Fruit fly (Drosophila melanogaster) whole organism, embryonic: ENCODE measurements around the gene CG1622.

Experiments used
- Antp ChIP-seq: fragments of 200-800 bp; sonication (Bioruptor generic); optimal IDR thresholded peaks from 3 replicates; lab custom pipeline; 2016; ENCODE audit warnings: missing biosample characterization, missing genetic modification characterization
- BtbVII ChIP-seq: fragments of 200-800 bp; sonication (Bioruptor generic); optimal IDR thresholded peaks from 3 replicates; lab custom pipeline; 2017; ENCODE audit warnings: missing biosample characterization, mild to moderate bottlenecking, missing genetic modification characterization
- CG10321 ChIP-seq: fragments of 200-800 bp; sonication (Bioruptor generic); IDR thresholded peaks from 2 replicates; pipeline ENCODE4 v1.3.6; 2022; ENCODE audit warnings: missing biosample characterization, missing genetic modification characterization
- CG11504 ChIP-seq: fragments of 200-800 bp; sonication (Bioruptor generic); optimal IDR thresholded peaks from 3 replicates; lab custom pipeline; 2019; ENCODE audit warnings: missing biosample characterization, mild to moderate bottlenecking, missing genetic modification characterization, moderate library complexity
- CG11696 ChIP-seq: fragments of 200-800 bp; sonication (Bioruptor generic); IDR thresholded peaks from 2 replicates; pipeline ENCODE4 v1.3.6; 2022; ENCODE audit warnings: missing biosample characterization, missing genetic modification characterization
- CG15514 ChIP-seq: fragments of 200-800 bp; sonication (Bioruptor generic); optimal IDR thresholded peaks from 3 replicates; lab custom pipeline; 2017; ENCODE audit warnings: missing biosample characterization, missing genetic modification characterization, mild to moderate bottlenecking, moderate library complexity, missing genetic modification reagents
- CG16779 ChIP-seq: fragments of 200-800 bp; sonication (Bioruptor generic); IDR thresholded peaks from 2 replicates; pipeline ENCODE4 v1.3.6; 2022; ENCODE audit warnings: missing biosample characterization, missing genetic modification characterization
- CG2116 ChIP-seq: fragments of 200-800 bp; sonication (Bioruptor generic); optimal IDR thresholded peaks from 3 replicates; lab custom pipeline; 2018; ENCODE audit warnings: missing biosample characterization, mild to moderate bottlenecking, missing genetic modification characterization
- CG2120 ChIP-seq: fragments of 200-800 bp; sonication (Bioruptor generic); optimal IDR thresholded peaks from 3 replicates; lab custom pipeline; 2016; ENCODE audit warnings: missing biosample characterization, missing genetic modification characterization
- CG30020 ChIP-seq: fragments of 200-800 bp; optimal IDR thresholded peaks from 2 replicates; lab custom pipeline; 2019; ENCODE audit warnings: missing biosample characterization, mild to moderate bottlenecking, missing genetic modification characterization, moderate library complexity
- CG30403 ChIP-seq: fragments of 200-800 bp; sonication (Bioruptor generic); optimal IDR thresholded peaks from 3 replicates; lab custom pipeline; 2016; ENCODE audit warnings: missing biosample characterization, missing genetic modification characterization
- CG31365 ChIP-seq: fragments of 200-800 bp; sonication (Bioruptor generic); optimal IDR thresholded peaks from 2 replicates; lab custom pipeline; 2018; ENCODE audit warnings: missing biosample characterization, mild to moderate bottlenecking, missing genetic modification characterization
- CG31441 ChIP-seq: fragments of 200-800 bp; sonication (Bioruptor generic); IDR thresholded peaks from 2 replicates; pipeline ENCODE4 v1.3.6; 2022; ENCODE audit warnings: missing biosample characterization, missing genetic modification characterization
- CG3163 ChIP-seq: fragments of 200-800 bp; sonication (Bioruptor generic); optimal IDR thresholded peaks from 3 replicates; lab custom pipeline; 2016; ENCODE audit warnings: missing biosample characterization, missing genetic modification characterization
- CG34376 ChIP-seq: fragments of 200-800 bp; sonication (Bioruptor generic); optimal IDR thresholded peaks from 2 replicates; lab custom pipeline; 2018; ENCODE audit warnings: missing biosample characterization, mild to moderate bottlenecking, missing genetic modification characterization
- CG4360 ChIP-seq: fragments of 200-800 bp; sonication (Bioruptor generic); IDR thresholded peaks from 2 replicates; pipeline ENCODE4 v1.3.6; 2022; ENCODE audit warnings: missing biosample characterization, missing genetic modification characterization
- CG5180 ChIP-seq: fragments of 200-800 bp; sonication (Bioruptor generic); optimal IDR thresholded peaks from 3 replicates; lab custom pipeline; 2017; ENCODE audit warnings: missing biosample characterization, missing genetic modification characterization, mild to moderate bottlenecking, moderate library complexity, missing genetic modification reagents
- CG6813 ChIP-seq: fragments of 200-800 bp; sonication (Bioruptor generic); optimal IDR thresholded peaks from 2 replicates; lab custom pipeline; 2017; ENCODE audit warnings: missing biosample characterization, missing genetic modification characterization, mild to moderate bottlenecking, moderate library complexity, missing genetic modification reagents
- CG7928 ChIP-seq: fragments of 200-800 bp; sonication (Bioruptor generic); optimal IDR thresholded peaks from 2 replicates; lab custom pipeline; 2017; ENCODE audit warnings: missing biosample characterization, mild to moderate bottlenecking, missing genetic modification characterization
- CG8359 ChIP-seq: fragments of 200-800 bp; sonication (Bioruptor generic); optimal IDR thresholded peaks from 2 replicates; lab custom pipeline; 2017; ENCODE audit warnings: missing biosample characterization, mild to moderate bottlenecking, missing genetic modification characterization, borderline replicate concordance
- D19A ChIP-seq: fragments of 200-800 bp; optimal IDR thresholded peaks from 3 replicates; lab custom pipeline; 2019; ENCODE audit warnings: missing biosample characterization, mild to moderate bottlenecking, missing genetic modification characterization, moderate library complexity
- Dbx ChIP-seq: fragments of 200-800 bp; sonication (Bioruptor generic); IDR thresholded peaks from 3 replicates; pipeline ENCODE4 v1.3.6; 2022; ENCODE audit warnings: missing biosample characterization, missing genetic modification characterization
- Doc3 ChIP-seq: fragments of 200-800 bp; sonication (Bioruptor generic); IDR thresholded peaks from 3 replicates; pipeline ENCODE4 v1.3.6; 2022; ENCODE audit warnings: missing biosample characterization, missing genetic modification characterization; ENCODE audit not compliant: partially characterized antibody
- E2f2 ChIP-seq: fragments of 200-800 bp; sonication (Bioruptor generic); IDR thresholded peaks from 2 replicates; pipeline ENCODE4 v1.3.6; 2022; ENCODE audit warnings: missing biosample characterization, missing genetic modification characterization
- H2.0 ChIP-seq: fragments of 200-800 bp; sonication (Bioruptor generic); IDR thresholded peaks from 2 replicates; pipeline ENCODE4 v1.3.6; 2022; ENCODE audit warnings: missing biosample characterization, missing genetic modification characterization
- Mrtf ChIP-seq: fragments of 200-800 bp; sonication (Bioruptor generic); IDR thresholded peaks from 3 replicates; pipeline ENCODE4 v1.3.6; 2022; ENCODE audit warnings: missing biosample characterization, missing genetic modification characterization
- Ptx1 ChIP-seq: fragments of 200-800 bp; sonication (Bioruptor generic); IDR thresholded peaks from 2 replicates; pipeline ENCODE4 v1.3.6; 2022; ENCODE audit warnings: missing biosample characterization, missing genetic modification characterization
- Sry-δ ChIP-seq: fragments of 200-800 bp; sonication (Bioruptor generic); optimal IDR thresholded peaks from 2 replicates; lab custom pipeline; 2016; ENCODE audit warnings: missing biosample characterization, missing genetic modification characterization
- az2 ChIP-seq: fragments of 200-800 bp; sonication (Bioruptor generic); optimal IDR thresholded peaks from 3 replicates; lab custom pipeline; 2016; ENCODE audit warnings: missing biosample characterization, missing genetic modification characterization
- cg ChIP-seq: fragments of 200-800 bp; sonication (Bioruptor generic); optimal IDR thresholded peaks from 3 replicates; lab custom pipeline; 2019; ENCODE audit warnings: missing biosample characterization, mild to moderate bottlenecking, missing genetic modification characterization, moderate library complexity
- corto ChIP-seq: fragments of 200-800 bp; sonication (Bioruptor generic); optimal IDR thresholded peaks from 2 replicates; lab custom pipeline; 2016; ENCODE audit warnings: missing biosample characterization, mild to moderate bottlenecking, missing genetic modification characterization, moderate library complexity
- crol ChIP-seq: fragments of 200-800 bp; sonication (Bioruptor generic); IDR thresholded peaks from 2 replicates; pipeline ENCODE4 v1.3.6; 2022; ENCODE audit warnings: missing biosample characterization, missing genetic modification characterization
- crp ChIP-seq, 2 experiments: fragments of 200-800 bp; sonication (Bioruptor generic); optimal IDR thresholded peaks; 2 replicates in 1 of 2; 3 replicates in 1 of 2; lab custom pipeline; 2017; ENCODE audit warnings: missing biosample characterization in 2 of 2, missing genetic modification characterization in 2 of 2, mild to moderate bottlenecking in 1 of 2, moderate library complexity in 1 of 2
- gem ChIP-seq: fragments of 200-800 bp; sonication (Bioruptor generic); optimal IDR thresholded peaks from 2 replicates; lab custom pipeline; 2019; ENCODE audit warnings: missing biosample characterization, mild to moderate bottlenecking, missing genetic modification characterization, moderate library complexity
- grau ChIP-seq: fragments of 200-800 bp; optimal IDR thresholded peaks from 3 replicates; lab custom pipeline; 2019; ENCODE audit warnings: missing biosample characterization, mild to moderate bottlenecking, missing genetic modification characterization, moderate library complexity
- gt ChIP-seq: fragments of 200-800 bp; sonication (Bioruptor generic); IDR thresholded peaks from 2 replicates; pipeline ENCODE4 v1.3.6; 2022; ENCODE audit warnings: missing biosample characterization, missing genetic modification characterization
- insv ChIP-seq, 2 experiments: fragments of 200-800 bp; sonication (Bioruptor generic); optimal IDR thresholded peaks; 3 replicates each; lab custom pipeline; 2016 to 2018; ENCODE audit warnings: missing biosample characterization in 2 of 2, missing genetic modification characterization in 2 of 2
- lbe ChIP-seq: fragments of 200-800 bp; sonication (Bioruptor generic); optimal IDR thresholded peaks from 2 replicates; lab custom pipeline; 2016; ENCODE audit warnings: missing biosample characterization, mild to moderate bottlenecking, missing genetic modification characterization
- mirr ChIP-seq: fragments of 200-800 bp; sonication (Bioruptor generic); optimal IDR thresholded peaks from 3 replicates; lab custom pipeline; 2018; ENCODE audit warnings: missing biosample characterization, mild to moderate bottlenecking, missing genetic modification characterization
- p53 ChIP-seq: fragments of 200-800 bp; sonication (Bioruptor generic); optimal IDR thresholded peaks from 2 replicates; lab custom pipeline; 2016; ENCODE audit warnings: missing biosample characterization, missing genetic modification characterization
- psq ChIP-seq: fragments of 200-800 bp; sonication (Bioruptor generic); optimal IDR thresholded peaks from 2 replicates; lab custom pipeline; 2017; ENCODE audit warnings: missing biosample characterization, missing genetic modification characterization
- row ChIP-seq: fragments of 200-800 bp; sonication (Bioruptor generic); IDR thresholded peaks from 3 replicates; pipeline ENCODE4 v1.3.6; 2022; ENCODE audit warnings: missing biosample characterization, missing genetic modification characterization
- scrt ChIP-seq: fragments of 200-800 bp; sonication (Bioruptor generic); optimal IDR thresholded peaks from 2 replicates; lab custom pipeline; 2018; ENCODE audit warnings: missing biosample characterization, mild to moderate bottlenecking, missing genetic modification characterization, moderate library complexity
- sd ChIP-seq: fragments of 200-800 bp; sonication (Bioruptor generic); optimal IDR thresholded peaks from 3 replicates; lab custom pipeline; 2018; ENCODE audit warnings: missing biosample characterization, mild to moderate bottlenecking, missing genetic modification characterization, moderate library complexity
- sens ChIP-seq: fragments of 200-800 bp; sonication (Bioruptor generic); peaks from one replicate; lab custom pipeline; 2016; ENCODE audit warnings: missing biosample characterization, missing genetic modification characterization
- slbo ChIP-seq: fragments of 200-800 bp; sonication (Bioruptor generic); IDR thresholded peaks from 2 replicates; pipeline ENCODE4 v1.3.6; 2022; ENCODE audit warnings: missing biosample characterization, missing genetic modification characterization
- unpg ChIP-seq: fragments of 200-800 bp; sonication (Bioruptor generic); optimal IDR thresholded peaks from 3 replicates; lab custom pipeline; 2018; ENCODE audit warnings: missing biosample characterization, mild to moderate bottlenecking, missing genetic modification characterization, moderate library complexity
- wek ChIP-seq: fragments of 200-800 bp; sonication (Bioruptor generic); optimal IDR thresholded peaks from 3 replicates; lab custom pipeline; 2018; ENCODE audit warnings: missing biosample characterization, mild to moderate bottlenecking, missing genetic modification characterization, moderate library complexity

The CG1622 gene

DNA sequence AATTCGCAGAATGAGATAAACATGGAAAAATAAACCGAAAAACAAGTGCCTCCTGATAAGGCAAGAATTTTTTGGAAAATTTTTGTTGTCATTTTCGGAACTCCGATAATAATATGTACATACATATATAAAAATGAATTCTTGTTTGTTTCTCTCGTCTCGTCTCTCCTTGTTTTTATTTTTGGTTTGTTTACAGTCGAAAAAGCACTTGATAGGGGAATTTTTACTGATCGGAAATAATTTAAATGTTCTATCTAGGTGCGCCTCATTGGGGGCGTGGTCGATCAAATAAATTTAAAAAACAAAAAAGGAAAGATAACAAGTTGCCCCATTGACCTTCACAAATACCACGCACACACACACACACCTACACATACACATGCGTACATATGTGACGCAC is 14.2 kb upstream of the CG1622 start (continued):
- TF ChIP-seq Doc3 (GFP tag; lab: Robert Waterston, UW) (no peak), sd (tag; lab: Kevin White, UChicago) (peak; percentile 66), Ptx1 (GFP tag; lab: Robert Waterston, UW) (no peak), crp (GFP tag; optimal IDR thresholded peaks at IDR 0.05; lab: Kevin White, UChicago) (no peak), cg (GFP tag; lab: Kevin White, UChicago) (peak; percentile 22), CG7928 (no peak), CG6813 (no peak), CG16779 (GFP tag; lab: Robert Waterston, UW) (no peak)
- TF ChIP-seq, all 482 proteins: peak for 3

DNA sequence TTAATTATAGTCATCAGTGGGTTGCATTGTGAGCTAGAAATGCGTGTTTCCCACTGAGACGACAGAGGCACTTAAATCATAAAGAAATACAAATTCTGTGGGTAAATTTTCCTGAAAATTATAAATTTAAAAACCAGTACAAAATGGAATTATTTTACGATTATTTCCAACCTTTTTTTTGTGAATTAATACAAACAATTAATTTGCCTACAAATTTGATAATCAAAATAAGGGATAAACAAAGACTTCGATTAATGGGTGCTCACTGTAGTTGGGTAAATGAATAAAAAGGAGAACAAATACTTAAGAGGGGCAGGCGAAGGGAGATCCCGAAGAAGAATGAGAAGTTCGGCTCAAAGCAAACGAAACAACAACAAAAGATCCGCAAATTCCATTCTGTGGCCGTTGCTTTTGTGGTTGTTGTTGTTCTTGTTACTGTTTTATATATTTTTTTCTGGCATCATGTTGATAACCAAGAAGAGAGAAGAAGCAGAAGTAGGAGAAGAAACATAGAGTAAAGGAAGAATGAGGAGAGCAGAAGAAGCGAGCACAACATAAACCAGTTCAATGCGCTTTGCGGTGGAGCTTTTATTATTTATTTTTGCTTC is 12.8 kb upstream of the CG1622 start:
- TF ChIP-seq CG11696 (GFP tag; lab: Robert Waterston, UW) (no peak), sd (tag; lab: Kevin White, UChicago) (peak; percentile 35), grau (tag; lab: Kevin White, UChicago) (peak; percentile 89), slbo (GFP tag; lab: Robert Waterston, UW) (peak; percentile 27; the same call in 1 of the 2 replicates), Mrtf (GFP tag; lab: Robert Waterston, UW) (no peak), sens (GFP tag; lab: Kevin White, UChicago) (peak; percentile 48), unpg (GFP tag; lab: Kevin White, UChicago) (peak; percentile 5), CG11504 (peak; percentile 58), CG8359 (no peak), psq (GFP tag; lab: Kevin White, UChicago) (peak; percentile 55), row (GFP tag; lab: Robert Waterston, UW) (peak; percentile 35; the same call in 1 of the 3 replicates), corto (GFP tag; lab: Kevin White, UChicago) (peak; percentile 27), wek (no peak), CG10321 (GFP tag; lab: Robert Waterston, UW) (0 out of 2 replicates have a peak, but pooled peaks have one; percentile 30), CG30403 (GFP tag; lab: Kevin White, UChicago) (peak; percentile 14), CG15514 (GFP tag; lab: Kevin White, UChicago) (no peak), CG2120 (peak; percentile 32), CG4360 (GFP tag; lab: Robert Waterston, UW) (peak; percentile 73), CG31441 (no peak), Sry-δ (GFP tag; lab: Kevin White, UChicago) (no peak)

DNA sequence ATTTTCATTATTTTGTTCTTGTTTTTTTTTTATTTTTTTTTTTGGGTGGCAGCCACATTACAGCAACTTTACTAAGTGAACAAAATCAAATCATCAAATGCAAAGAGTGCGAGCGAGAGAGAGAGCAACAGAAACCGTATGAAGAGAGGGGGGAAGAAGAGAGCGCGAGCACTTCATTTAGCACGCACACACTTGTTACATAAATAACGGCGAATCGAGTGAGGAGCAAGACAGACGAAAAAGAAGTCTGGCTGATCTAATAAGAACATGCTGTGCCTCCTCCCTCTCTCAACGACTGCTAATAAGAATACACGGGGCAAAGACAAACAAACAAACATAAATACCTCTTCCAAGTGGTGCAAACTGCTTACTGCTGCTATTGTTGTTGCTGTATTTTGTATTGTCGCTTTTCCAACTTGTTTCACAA is 12.3 kb upstream of the CG1622 start:
- TF ChIP-seq CG3163 (GFP tag; lab: Kevin White, UChicago): no peak
- peak; percentile 8 for TF ChIP-seq gem (tag; lab: Kevin White, UChicago)
- no peak for TF ChIP-seq E2f2 (GFP tag; lab: Robert Waterston, UW)
- TF ChIP-seq mirr: peak; percentile 34
- no peak for TF ChIP-seq Antp (GFP tag; lab: Kevin White, UChicago)
- no peak for TF ChIP-seq az2 (GFP tag; lab: Kevin White, UChicago)
- TF ChIP-seq CG2116 (GFP tag; lab: Kevin White, UChicago): no peak
- peak; percentile 90 to 98 for TF ChIP-seq insv (GFP tag; optimal IDR thresholded peaks at IDR 0.05; lab: Kevin White, UChicago)
- TF ChIP-seq crol (GFP tag; lab: Robert Waterston, UW): peak; percentile 86
- TF ChIP-seq BtbVII: no peak
- TF ChIP-seq D19A (tag; lab: Kevin White, UChicago): no peak
- no peak for TF ChIP-seq lbe (GFP tag; lab: Kevin White, UChicago)
- TF ChIP-seq p53 (GFP tag; lab: Kevin White, UChicago): peak; percentile 47
- no peak for TF ChIP-seq CG30020
- no peak for TF ChIP-seq gt
- peak; percentile 16 for TF ChIP-seq CG34376
- no peak for TF ChIP-seq H2.0 (GFP tag; lab: Robert Waterston, UW)
- no peak for TF ChIP-seq CG5180
- peak; percentile 47 for TF ChIP-seq scrt (GFP tag; lab: Kevin White, UChicago)
- TF ChIP-seq Dbx: no peak; the same call in 2 of the 3 replicates
- peak; percentile 51 for TF ChIP-seq CG31365 (tag; lab: Kevin White, UChicago)
